Fruit fly (Drosophila melanogaster): Measurements from ENCODE around the gene CG17806.
A peak's percentile ranks its signal among the peaks of the same experiment; 100 is the strongest.

CG17806 gene

dm6 chr3R:17810951-17811706 lies 8.1 kb upstream of the CG17806 start, which contains the start of the genes Alg1 and tinc (continued):
- TF ChIP-seq CG11247 (GFP tag; IDR thresholded peaks at IDR 0.05) (0 out of 2 replicates have a peak, but pooled peaks have one; percentile 4), NK7.1 (GFP tag; optimal IDR thresholded peaks at IDR 0.05) (no peak), CG12942 (GFP tag; optimal IDR thresholded peaks at IDR 0.05) (no peak), CG12219 (GFP tag; optimal IDR thresholded peaks at IDR 0.05) (no peak), bcd (GFP tag; optimal IDR thresholded peaks at IDR 0.05) (peak; percentile 45), Hmr (GFP tag; optimal IDR thresholded peaks at IDR 0.05) (peak; percentile 76), crol (GFP tag; IDR thresholded peaks at IDR 0.05) (no peak), repo (GFP tag; optimal IDR thresholded peaks at IDR 0.05) (no peak), croc (GFP tag; conservative IDR thresholded peaks at IDR 0.05) (no peak), CG1529 (GFP tag; optimal IDR thresholded peaks at IDR 0.05) (no peak), CG11695 (GFP tag; IDR thresholded peaks at IDR 0.05) (peak; percentile 74), CG7372 (GFP tag; IDR thresholded peaks at IDR 0.05) (peak; percentile 26; the same call in 1 of the 2 replicates), hkb (optimal IDR thresholded peaks at IDR 0.05) (no peak), hkb (GFP tag; IDR thresholded peaks at IDR 0.05) (peak; percentile 52), zen (tag; optimal IDR thresholded peaks at IDR 0.05) (peak; percentile 49), CG4424 (GFP tag; optimal IDR thresholded peaks at IDR 0.05) (peak; percentile 60), ttk (GFP tag; IDR thresholded peaks at IDR 0.05) (no peak), ATbp (GFP tag; optimal IDR thresholded peaks at IDR 0.05) (no peak), E2f1 (GFP tag; IDR thresholded peaks at IDR 0.05) (peak; percentile 53), Doc3 (GFP tag; IDR thresholded peaks at IDR 0.05; ENCODE audit: partially characterized antibody) (no peak), lola (GFP tag; optimal IDR thresholded peaks at IDR 0.05) (peak in 1 of 3 experiments; percentile 64), CG3847 (GFP tag; IDR thresholded peaks at IDR 0.05) (peak; percentile 69), Xbp1 (GFP tag; optimal IDR thresholded peaks at IDR 0.05) (peak; percentile 64), CG14860 (GFP tag; IDR thresholded peaks at IDR 0.05; ENCODE audit: partially characterized antibody) (no peak), Camta (GFP tag; optimal IDR thresholded peaks at IDR 0.05) (peak; percentile 6), CG2202 (tag; optimal IDR thresholded peaks at IDR 0.05) (peak; percentile 27), grau (tag; optimal IDR thresholded peaks at IDR 0.05) (peak; percentile 80), CG17361 (GFP tag; IDR thresholded peaks at IDR 0.05) (peak; percentile 72; the same call in 2 of the 3 replicates), z (GFP tag; IDR thresholded peaks at IDR 0.05) (peak; percentile 35; the same call in 1 of the 3 replicates), CG11085 (GFP tag; IDR thresholded peaks at IDR 0.05) (peak; percentile 53; the same call in 1 of the 2 replicates), sens (GFP tag) (peak; percentile 71), Gsc (GFP tag; IDR thresholded peaks at IDR 0.05) (no peak), jumu (GFP tag; optimal IDR thresholded peaks at IDR 0.05) (no peak), Lpt (GFP tag; optimal IDR thresholded peaks at IDR 0.05) (no peak), pnt (GFP tag; optimal IDR thresholded peaks at IDR 0.05) (no peak), CG17359 (tag; optimal IDR thresholded peaks at IDR 0.05) (peak; percentile 76), CG30403 (GFP tag; optimal IDR thresholded peaks at IDR 0.05) (peak; percentile 77), MBD-R2 (GFP tag; IDR thresholded peaks at IDR 0.05) (peak; percentile 53; the same call in 1 of the 2 replicates), Dip2 (GFP tag; IDR thresholded peaks at IDR 0.05) (no peak), eyg (GFP tag; optimal IDR thresholded peaks at IDR 0.05) (no peak), cas (GFP tag; IDR thresholded peaks at IDR 0.05) (peak; percentile 46; the same call in 1 of the 2 replicates), lab (GFP tag; optimal IDR thresholded peaks at IDR 0.05) (peak; percentile 72), row (GFP tag; IDR thresholded peaks at IDR 0.05) (peak; percentile 85), CG7963 (GFP tag; IDR thresholded peaks at IDR 0.05; ENCODE audit: partially characterized antibody) (no peak), Lhr (GFP tag; optimal IDR thresholded peaks at IDR 0.05) (peak; percentile 36), usp (GFP tag; optimal IDR thresholded peaks at IDR 0.05) (no peak), CHES-1-like (GFP tag; optimal IDR thresholded peaks at IDR 0.05) (no peak), Bteb2 (GFP tag; optimal IDR thresholded peaks at IDR 0.05) (peak; percentile 26), Hsf (GFP tag; optimal IDR thresholded peaks at IDR 0.05) (peak; percentile 65), CG13287 (GFP tag; IDR thresholded peaks at IDR 0.05; ENCODE audit: partially characterized antibody) (peak; percentile 34; the same call in 1 of the 2 replicates)
